Worm (Caenorhabditis elegans): ENCODE results near the gene Y116A8B.4.
A peak's percentile ranks its signal among the peaks of the same experiment; 100 is the strongest.

Y116A8B.4 gene

DNA sequence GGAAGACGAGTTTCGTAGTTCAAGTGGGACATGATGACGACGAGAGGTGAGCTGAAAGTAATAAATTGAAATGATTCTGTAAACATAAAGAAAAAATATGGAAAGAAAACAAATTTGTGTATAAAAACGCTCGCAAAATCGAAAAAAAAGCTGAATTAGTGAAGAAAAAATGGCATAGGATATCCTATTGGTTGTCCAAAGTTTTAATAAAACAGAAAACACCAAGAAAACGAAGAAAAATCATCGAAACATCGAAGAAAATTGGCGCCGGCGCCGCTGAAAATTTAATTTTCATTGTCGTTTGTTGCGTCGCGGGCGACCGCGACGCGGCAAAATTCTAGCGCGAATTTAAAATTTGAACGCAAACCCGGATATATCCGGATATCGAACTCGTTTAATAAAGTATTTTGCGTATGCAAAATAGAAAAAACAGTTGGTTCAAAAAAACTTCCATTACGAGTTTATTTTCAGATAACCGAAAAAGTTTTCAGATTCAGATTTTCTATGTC lies 50.1 kb downstream of the Y116A8B.4 start, which contains the start of gene gln-5 (continued):
- TF ChIP-seq hrde-1 (tag; optimal IDR thresholded peaks at IDR 0.05; ENCODE audit: borderline replicate concordance) (no peak), akir-1 (GFP tag; optimal IDR thresholded peaks at IDR 0.05) (no peak), ztf-22 (GFP tag; optimal IDR thresholded peaks at IDR 0.05) (no peak), T26A5.8 (tag; optimal IDR thresholded peaks at IDR 0.05) (no peak), ZK185.1 (tag; optimal IDR thresholded peaks at IDR 0.05; ENCODE audit: poor library complexity, severe bottlenecking) (no peak), C06A6.2 (GFP tag; conservative IDR thresholded peaks at IDR 0.05) (no peak), mxl-1 (tag; optimal IDR thresholded peaks at IDR 0.05) (no peak), ceh-40 (GFP tag; IDR thresholded peaks at IDR 0.05) (no peak), rec-8 (tag; optimal IDR thresholded peaks at IDR 0.05) (no peak), aptf-2 (GFP tag; conservative IDR thresholded peaks at IDR 0.05) (no peak), ama-1 (optimal IDR thresholded peaks at IDR 0.05) (no peak), ama-1 (GFP tag; optimal IDR thresholded peaks at IDR 0.05) (no peak), tbp1 (GFP tag; optimal IDR thresholded peaks at IDR 0.05) (peak; percentile 42), attf-5 (GFP tag; optimal IDR thresholded peaks at IDR 0.05) (no peak), pbrm-1 (GFP tag; IDR thresholded peaks at IDR 0.05) (no peak), ceh-58 (GFP tag; IDR thresholded peaks at IDR 0.05) (no peak), hmg-20 (GFP tag; IDR thresholded peaks at IDR 0.05) (no peak), F57A8.1 (GFP tag; optimal IDR thresholded peaks at IDR 0.05) (no peak), dox-1 (GFP tag; IDR thresholded peaks at IDR 0.05) (peak; percentile 81), ceh-79 (tag; optimal IDR thresholded peaks at IDR 0.05) (no peak), fkh-3 (tag; optimal IDR thresholded peaks at IDR 0.05) (no peak), Y53F4B.3 (GFP tag; IDR thresholded peaks at IDR 0.05) (no peak), hmg-1.2 (GFP tag; IDR thresholded peaks at IDR 0.05) (peak; percentile 52; the same call in 1 of the 2 replicates), K11D2.4 (GFP tag; IDR thresholded peaks at IDR 0.05) (no peak), Y67H2A.10 (GFP tag; conservative IDR thresholded peaks at IDR 0.05) (no peak), ceh-100 (GFP tag; IDR thresholded peaks at IDR 0.05) (peak; percentile 51; the same call in 1 of the 2 replicates), him-1 (tag; optimal IDR thresholded peaks at IDR 0.05) (no peak), egrh-3 (GFP tag; IDR thresholded peaks at IDR 0.05) (no peak), pha-4 (tag; optimal IDR thresholded peaks at IDR 0.05) (no peak), lin-35 (GFP tag; optimal IDR thresholded peaks at IDR 0.05) (peak in 1 of 3 experiments; percentile 7), snpc-3.4 (tag; optimal IDR thresholded peaks at IDR 0.05) (peak; percentile 82), hlh-26 (GFP tag; conservative IDR thresholded peaks at IDR 0.05) (no peak), F10E7.11 (tag; optimal IDR thresholded peaks at IDR 0.05) (no peak), unc-130 (GFP tag; optimal IDR thresholded peaks at IDR 0.05) (no peak), nfya-2 (GFP tag; IDR thresholded peaks at IDR 0.05) (no peak), Y56A3A.18 (GFP tag; IDR thresholded peaks at IDR 0.05) (no peak), cebp-2 (GFP tag; IDR thresholded peaks at IDR 0.05) (no peak), sdz-38 (tag; optimal IDR thresholded peaks at IDR 0.05) (no peak), ceh-27 (GFP tag; optimal IDR thresholded peaks at IDR 0.05) (no peak), let-607 (tag; optimal IDR thresholded peaks at IDR 0.05) (no peak), lsy-27 (tag; optimal IDR thresholded peaks at IDR 0.05; ENCODE audit: borderline replicate concordance, insufficient read depth) (no peak), rpc-1 (optimal IDR thresholded peaks at IDR 0.05) (no peak), rpc-1 (tag; optimal IDR thresholded peaks at IDR 0.05) (no peak), tlf-1 (GFP tag; optimal IDR thresholded peaks at IDR 0.05) (peak; percentile 90), Y79H2A.3 (GFP tag; conservative IDR thresholded peaks at IDR 0.05) (no peak), lin-54 (GFP tag; optimal IDR thresholded peaks at IDR 0.05) (peak; percentile 79), B0019.2 (GFP tag; conservative IDR thresholded peaks at IDR 0.05) (peak; percentile 66), ztf-6 (GFP tag; IDR thresholded peaks at IDR 0.05) (no peak), egl-44 (GFP tag; IDR thresholded peaks at IDR 0.05) (no peak)

Measured in whole organism, young adult.